Worm (Caenorhabditis elegans): ENCODE data around the gene rpl-29.

The rpl-29 gene

DNA sequence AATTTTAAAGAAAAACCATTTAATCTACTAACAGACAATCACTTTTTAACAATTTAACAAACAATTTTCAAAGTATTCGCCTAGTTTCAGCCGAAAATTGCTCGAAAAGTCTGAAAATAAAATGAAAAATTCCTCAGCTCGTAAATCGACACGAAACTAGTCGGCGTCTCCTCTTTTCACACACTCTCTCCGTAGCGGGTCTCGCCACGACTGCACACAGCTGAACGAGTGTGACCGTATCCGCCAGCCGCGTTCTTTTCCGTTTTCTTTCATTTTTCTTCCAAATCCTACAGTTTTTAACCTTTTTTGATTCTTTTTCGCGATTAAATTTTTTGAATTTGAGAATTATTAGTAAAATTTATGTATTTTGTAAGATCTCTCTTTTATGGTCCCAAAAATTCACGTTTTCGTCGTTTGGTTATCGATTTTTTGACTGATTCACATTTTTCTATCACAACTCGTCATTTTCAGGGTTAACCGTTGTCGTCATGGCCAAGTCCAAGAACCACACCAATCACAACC, at the start of gene rpl-29:
Gene rpl-29 (plus strand): TSS at position 472 of the 522 bp plus-strand sequence.
- TF ChIP-seq nhr-85 (tag) (peak; percentile 97), fos-1 (tag; optimal IDR thresholded peaks at IDR 0.05) (peak; percentile 88), hpl-2 (GFP tag; optimal IDR thresholded peaks at IDR 0.05) (peak; percentile 74), tlp-1 (tag; optimal IDR thresholded peaks at IDR 0.05) (no peak), aly-2 (tag; optimal IDR thresholded peaks at IDR 0.05) (peak; percentile 85), lin-13 (GFP tag; optimal IDR thresholded peaks at IDR 0.05) (peak; percentile 83), xbp-1 (tag; optimal IDR thresholded peaks at IDR 0.05) (peak; percentile 91), ceh-82 (tag; optimal IDR thresholded peaks at IDR 0.05) (peak; percentile 79 to 95 (median 91)), nhr-90 (tag; optimal IDR thresholded peaks at IDR 0.05; ENCODE audit: poor library complexity) (peak; percentile 91), dsc-1 (tag; optimal IDR thresholded peaks at IDR 0.05) (peak; percentile 87), zip-4 (GFP tag; optimal IDR thresholded peaks at IDR 0.05) (peak; percentile 58), aha-1 (tag; optimal IDR thresholded peaks at IDR 0.05) (peak; percentile 5), Y116A8C.19 (tag; optimal IDR thresholded peaks at IDR 0.05; ENCODE audit: borderline replicate concordance) (no peak), nhr-20 (tag; optimal IDR thresholded peaks at IDR 0.05) (peak; percentile 92), nhr-11 (tag; optimal IDR thresholded peaks at IDR 0.05) (peak; percentile 63), nhr-12 (tag; optimal IDR thresholded peaks at IDR 0.05) (no peak), lin-15B (tag; optimal IDR thresholded peaks at IDR 0.05) (peak; percentile 63), ceh-8 (GFP tag; optimal IDR thresholded peaks at IDR 0.05) (peak; percentile 67), ama-1 (optimal IDR thresholded peaks at IDR 0.05) (no peak), skn-1 (tag; optimal IDR thresholded peaks at IDR 0.05) (peak; percentile 81), sup-37 (GFP tag; optimal IDR thresholded peaks at IDR 0.05) (peak; percentile 65), sox-4 (tag; optimal IDR thresholded peaks at IDR 0.05) (peak; percentile 58), swsn-7 (tag; optimal IDR thresholded peaks at IDR 0.05) (peak; percentile 92), efl-3 (GFP tag; optimal IDR thresholded peaks at IDR 0.05) (no peak), mdl-1 (tag; optimal IDR thresholded peaks at IDR 0.05) (peak in 1 of 2 experiments; percentile 85), unc-130 (tag; optimal IDR thresholded peaks at IDR 0.05) (peak; percentile 59), nhr-237 (tag; optimal IDR thresholded peaks at IDR 0.05) (peak; percentile 4), irx-1 (tag; optimal IDR thresholded peaks at IDR 0.05) (peak; percentile 84), lin-39 (tag; optimal IDR thresholded peaks at IDR 0.05) (peak; percentile 79), nhr-71 (tag; optimal IDR thresholded peaks at IDR 0.05) (peak; percentile 96), unc-86 (tag; optimal IDR thresholded peaks at IDR 0.05) (peak; percentile 92), F16B12.6 (tag; optimal IDR thresholded peaks at IDR 0.05) (peak; percentile 18), rnt-1 (tag; optimal IDR thresholded peaks at IDR 0.05) (peak; percentile 93), nhr-84 (tag; optimal IDR thresholded peaks at IDR 0.05) (no peak), isw-1 (GFP tag; IDR thresholded peaks at IDR 0.05) (peak; percentile 95), ets-5 (GFP tag; IDR thresholded peaks at IDR 0.05) (no peak), pax-3 (tag; optimal IDR thresholded peaks at IDR 0.05) (peak; percentile 61), mef-2 (tag; optimal IDR thresholded peaks at IDR 0.05) (no peak), snpc-4 (tag; optimal IDR thresholded peaks at IDR 0.05) (peak; percentile 79), nhr-76 (tag; optimal IDR thresholded peaks at IDR 0.05) (no peak), unc-30 (tag; optimal IDR thresholded peaks at IDR 0.05) (no peak), snu-23 (GFP tag; optimal IDR thresholded peaks at IDR 0.05) (peak; percentile 97), egl-27 (tag; optimal IDR thresholded peaks at IDR 0.05) (peak in 1 of 2 experiments; percentile 30), ceh-88 (GFP tag; IDR thresholded peaks at IDR 0.05) (peak; percentile 76), elt-2 (tag; optimal IDR thresholded peaks at IDR 0.05) (peak; percentile 71), C16A3.4 (tag; optimal IDR thresholded peaks at IDR 0.05) (peak; percentile 95), elt-3 (tag; optimal IDR thresholded peaks at IDR 0.05) (peak in 3 of 6 experiments; percentile 35 to 92 (median 82)), mep-1 (tag; optimal IDR thresholded peaks at IDR 0.05) (peak; percentile 90), grh-1 (GFP tag; IDR thresholded peaks at IDR 0.05) (peak; percentile 90), nhr-28 (tag; optimal IDR thresholded peaks at IDR 0.05) (no peak), efl-1 (optimal IDR thresholded peaks at IDR 0.05) (peak; percentile 89 to 94), efl-1 (GFP tag; optimal IDR thresholded peaks at IDR 0.05 in 1 of 2) (peak; percentile 78 to 98), mab-9 (GFP tag; IDR thresholded peaks at IDR 0.05) (peak; percentile 79), dpl-1 (GFP tag; optimal IDR thresholded peaks at IDR 0.05) (peak; percentile 74 to 82 (median 81))
